Fruit fly (Drosophila melanogaster) whole organism, embryonic: ENCODE data around the gene Gr36b.

Experiments used
- Abd-B ChIP-seq: fragments of 200-800 bp; sonication (Bioruptor generic); optimal IDR thresholded peaks from 2 replicates; lab custom pipeline; 2018; ENCODE audit warnings: missing biosample characterization, mild to moderate bottlenecking, missing genetic modification characterization, moderate library complexity
- Adf1 ChIP-seq: fragments of 200-800 bp; sonication (Bioruptor generic); IDR thresholded peaks from 2 replicates; pipeline ENCODE4 v1.3.6; 2022; ENCODE audit warnings: missing biosample characterization, missing genetic modification characterization
- Antp ChIP-seq: fragments of 200-800 bp; sonication (Bioruptor generic); optimal IDR thresholded peaks from 3 replicates; lab custom pipeline; 2016; ENCODE audit warnings: missing biosample characterization, missing genetic modification characterization
- BtbVII ChIP-seq: fragments of 200-800 bp; sonication (Bioruptor generic); optimal IDR thresholded peaks from 3 replicates; lab custom pipeline; 2017; ENCODE audit warnings: missing biosample characterization, mild to moderate bottlenecking, missing genetic modification characterization
- CG11398 ChIP-seq: fragments of 200-800 bp; sonication (Bioruptor generic); optimal IDR thresholded peaks from 2 replicates; lab custom pipeline; 2016; ENCODE audit warnings: missing biosample characterization, missing genetic modification characterization
- CG11504 ChIP-seq: fragments of 200-800 bp; sonication (Bioruptor generic); optimal IDR thresholded peaks from 3 replicates; lab custom pipeline; 2019; ENCODE audit warnings: missing biosample characterization, mild to moderate bottlenecking, missing genetic modification characterization, moderate library complexity
- CG12744 ChIP-seq: fragments of 200-800 bp; sonication (Bioruptor generic); optimal IDR thresholded peaks from 2 replicates; lab custom pipeline; 2016; ENCODE audit warnings: missing biosample characterization, missing genetic modification characterization
- CG13775 ChIP-seq: fragments of 200-800 bp; sonication (Bioruptor generic); optimal IDR thresholded peaks from 3 replicates; lab custom pipeline; 2017; ENCODE audit warnings: missing biosample characterization, mild to moderate bottlenecking, missing genetic modification characterization
- CG14050 ChIP-seq: fragments of 200-800 bp; sonication (Bioruptor generic); IDR thresholded peaks from 3 replicates; pipeline ENCODE4 v1.3.6; 2022; ENCODE audit warnings: missing biosample characterization, missing genetic modification characterization
- CG2199 ChIP-seq: fragments of 200-800 bp; sonication (Bioruptor generic); IDR thresholded peaks from 3 replicates; pipeline ENCODE4 v1.3.6; 2022; ENCODE audit warnings: missing biosample characterization, missing genetic modification characterization
- CG2678 ChIP-seq: fragments of 200-800 bp; sonication (Bioruptor generic); optimal IDR thresholded peaks from 3 replicates; lab custom pipeline; 2019; ENCODE audit warnings: missing biosample characterization, mild to moderate bottlenecking, missing genetic modification characterization, moderate library complexity
- CG30403 ChIP-seq: fragments of 200-800 bp; sonication (Bioruptor generic); optimal IDR thresholded peaks from 3 replicates; lab custom pipeline; 2016; ENCODE audit warnings: missing biosample characterization, missing genetic modification characterization
- CG31441 ChIP-seq: fragments of 200-800 bp; sonication (Bioruptor generic); IDR thresholded peaks from 2 replicates; pipeline ENCODE4 v1.3.6; 2022; ENCODE audit warnings: missing biosample characterization, missing genetic modification characterization
- CG4854 ChIP-seq: fragments of 200-800 bp; sonication (Bioruptor generic); optimal IDR thresholded peaks from 2 replicates; lab custom pipeline; 2016; ENCODE audit warnings: missing biosample characterization, missing genetic modification characterization, inconsistent platforms
- CG7556 ChIP-seq: fragments of 200-800 bp; sonication (Bioruptor generic); optimal IDR thresholded peaks from 2 replicates; lab custom pipeline; 2017; ENCODE audit warnings: missing biosample characterization, mild to moderate bottlenecking, missing genetic modification characterization
- CG7786 ChIP-seq: fragments of 200-800 bp; sonication (Bioruptor generic); optimal IDR thresholded peaks from 2 replicates; lab custom pipeline; 2016; ENCODE audit warnings: missing biosample characterization, missing genetic modification characterization
- CG7839 ChIP-seq: fragments of 200-800 bp; sonication (Bioruptor generic); optimal IDR thresholded peaks from 3 replicates; lab custom pipeline; 2018; ENCODE audit warnings: missing biosample characterization, mild to moderate bottlenecking, missing genetic modification characterization, moderate library complexity
- CG9437 ChIP-seq: fragments of 200-800 bp; sonication (Bioruptor generic); optimal IDR thresholded peaks from 2 replicates; lab custom pipeline; 2018; ENCODE audit warnings: missing biosample characterization, mild to moderate bottlenecking, missing genetic modification characterization
- CG9817 ChIP-seq: fragments of 200-800 bp; sonication (Bioruptor generic); optimal IDR thresholded peaks from 2 replicates; lab custom pipeline; 2018; ENCODE audit warnings: missing biosample characterization, mild to moderate bottlenecking, missing genetic modification characterization, moderate library complexity
- Chrac-16 ChIP-seq: fragments of 200-800 bp; sonication (Bioruptor generic); optimal IDR thresholded peaks from 3 replicates; lab custom pipeline; 2016; ENCODE audit warnings: missing biosample characterization, missing genetic modification characterization
- D19A ChIP-seq: fragments of 200-800 bp; optimal IDR thresholded peaks from 3 replicates; lab custom pipeline; 2019; ENCODE audit warnings: missing biosample characterization, mild to moderate bottlenecking, missing genetic modification characterization, moderate library complexity
- Dad ChIP-seq: fragments of 200-800 bp; sonication (Bioruptor generic); optimal IDR thresholded peaks from 3 replicates; lab custom pipeline; 2016; ENCODE audit warnings: missing biosample characterization, missing genetic modification characterization
- Dbx ChIP-seq: fragments of 200-800 bp; sonication (Bioruptor generic); IDR thresholded peaks from 3 replicates; pipeline ENCODE4 v1.3.6; 2022; ENCODE audit warnings: missing biosample characterization, missing genetic modification characterization
- Gug ChIP-seq: fragments of 200-800 bp; sonication (Bioruptor generic); IDR thresholded peaks from 4 replicates; pipeline ENCODE4 v1.3.6; 2022; ENCODE audit warnings: missing biosample characterization, missing genetic modification characterization
- HLH3B ChIP-seq: fragments of 200-800 bp; sonication (Bioruptor generic); IDR thresholded peaks from 2 replicates; pipeline ENCODE4 v1.3.6; 2022; ENCODE audit warnings: missing biosample characterization, missing genetic modification characterization
- Meics ChIP-seq: fragments of 200-800 bp; sonication (Bioruptor generic); optimal IDR thresholded peaks from 2 replicates; lab custom pipeline; 2017; ENCODE audit warnings: missing biosample characterization, mild to moderate bottlenecking, missing genetic modification characterization
- PHDP ChIP-seq: fragments of 200-800 bp; sonication (Bioruptor generic); optimal IDR thresholded peaks from 3 replicates; lab custom pipeline; 2018; ENCODE audit warnings: missing biosample characterization, mild to moderate bottlenecking, missing genetic modification characterization, moderate library complexity
- Side ChIP-seq: fragments of 200-800 bp; sonication (Bioruptor generic); optimal IDR thresholded peaks from 2 replicates; lab custom pipeline; 2016; ENCODE audit warnings: missing biosample characterization, missing genetic modification characterization
- Sox102F ChIP-seq: fragments of 200-800 bp; sonication (Bioruptor generic); optimal IDR thresholded peaks from 2 replicates; lab custom pipeline; 2018; ENCODE audit warnings: missing biosample characterization, mild to moderate bottlenecking, missing genetic modification characterization, moderate library complexity
- Spps ChIP-seq: fragments of 200-800 bp; sonication (Bioruptor generic); optimal IDR thresholded peaks from 2 replicates; lab custom pipeline; 2018; ENCODE audit warnings: missing biosample characterization, mild to moderate bottlenecking, missing genetic modification characterization
- Xrp1 ChIP-seq: fragments of 200-800 bp; sonication (Bioruptor generic); IDR thresholded peaks from 2 replicates; pipeline ENCODE4 v1.3.6; 2022; ENCODE audit warnings: missing biosample characterization, missing genetic modification characterization
- btn ChIP-seq: fragments of 200-800 bp; sonication (Bioruptor generic); optimal IDR thresholded peaks from 2 replicates; lab custom pipeline; 2016; ENCODE audit warnings: missing biosample characterization, missing genetic modification characterization
- cad ChIP-seq: fragments of >200 bp; optimal IDR thresholded peaks from 2 replicates; lab custom pipeline; 2017; ENCODE audit warnings: missing biosample characterization, missing genetic modification characterization
- dpn ChIP-seq, 2 experiments: fragments of 200-800 bp; sonication (Bioruptor generic); optimal IDR thresholded peaks; 3 replicates each; lab custom pipeline; 2016; ENCODE audit warnings: missing biosample characterization in 2 of 2, missing genetic modification characterization in 2 of 2
- ems ChIP-seq: fragments of 200-800 bp; sonication (Bioruptor generic); optimal IDR thresholded peaks from 3 replicates; lab custom pipeline; 2016; ENCODE audit warnings: missing biosample characterization, missing genetic modification characterization
- gce ChIP-seq: fragments of 200-800 bp; sonication (Bioruptor generic); IDR thresholded peaks from 3 replicates; pipeline ENCODE4 v1.3.6; 2022; ENCODE audit warnings: missing biosample characterization, missing genetic modification characterization
- gem ChIP-seq: fragments of 200-800 bp; sonication (Bioruptor generic); optimal IDR thresholded peaks from 2 replicates; lab custom pipeline; 2019; ENCODE audit warnings: missing biosample characterization, mild to moderate bottlenecking, missing genetic modification characterization, moderate library complexity
- grau ChIP-seq: fragments of 200-800 bp; optimal IDR thresholded peaks from 3 replicates; lab custom pipeline; 2019; ENCODE audit warnings: missing biosample characterization, mild to moderate bottlenecking, missing genetic modification characterization, moderate library complexity
- ind ChIP-seq: fragments of 200-800 bp; sonication (Bioruptor generic); optimal IDR thresholded peaks from 3 replicates; lab custom pipeline; 2016; ENCODE audit warnings: missing biosample characterization, missing genetic modification characterization
- inv ChIP-seq: fragments of 200-800 bp; sonication (Bioruptor generic); IDR thresholded peaks from 2 replicates; pipeline ENCODE4 v1.3.6; 2022; ENCODE audit warnings: missing biosample characterization, missing genetic modification characterization; ENCODE audit not compliant: partially characterized antibody
- lab ChIP-seq: fragments of 200-800 bp; sonication (Bioruptor generic); optimal IDR thresholded peaks from 3 replicates; lab custom pipeline; 2017; ENCODE audit warnings: missing biosample characterization, missing genetic modification characterization, mild to moderate bottlenecking, moderate library complexity, missing genetic modification reagents
- lmd ChIP-seq: fragments of 200-800 bp; sonication (Bioruptor generic); IDR thresholded peaks from 2 replicates; pipeline ENCODE4 v1.3.6; 2022; ENCODE audit warnings: missing biosample characterization, missing genetic modification characterization
- pan ChIP-seq, 4 experiments: fragments of >200 bp in 3 of 4; fragments of 200-800 bp in 1 of 4; sonication (Bioruptor generic) in 1 of 4; optimal IDR thresholded peaks in 3 of 4; IDR thresholded peaks in 1 of 4; 2 replicates each; pipeline versions ENCODE4 v1.3.6 to Lab custom; 2017 to 2022; ENCODE audit warnings: missing biosample characterization in 2 of 4, missing genetic modification characterization in 2 of 4, mixed read lengths in 1 of 4
- phol ChIP-seq: fragments of 200-800 bp; sonication (Bioruptor generic); optimal IDR thresholded peaks from 3 replicates; lab custom pipeline; 2018; ENCODE audit warnings: missing biosample characterization, mild to moderate bottlenecking, missing genetic modification characterization, moderate library complexity
- prd ChIP-seq, 3 experiments: fragments of >200 bp in 2 of 3; fragments of 200-800 bp in 1 of 3; sonication (Bioruptor generic) in 1 of 3; optimal IDR thresholded peaks in 2 of 3; IDR thresholded peaks in 1 of 3; 2 replicates in 2 of 3; 3 replicates in 1 of 3; pipeline versions ENCODE4 v1.3.6 to Lab custom; 2017 to 2022; ENCODE audit warnings: missing biosample characterization in 1 of 3, missing genetic modification characterization in 1 of 3
- scrt ChIP-seq: fragments of 200-800 bp; sonication (Bioruptor generic); optimal IDR thresholded peaks from 2 replicates; lab custom pipeline; 2018; ENCODE audit warnings: missing biosample characterization, mild to moderate bottlenecking, missing genetic modification characterization, moderate library complexity
- slbo ChIP-seq: fragments of 200-800 bp; sonication (Bioruptor generic); IDR thresholded peaks from 2 replicates; pipeline ENCODE4 v1.3.6; 2022; ENCODE audit warnings: missing biosample characterization, missing genetic modification characterization
- twi ChIP-seq: fragments of 200-800 bp; optimal IDR thresholded peaks from 2 replicates; lab custom pipeline; 2019; ENCODE audit warnings: missing biosample characterization, mild to moderate bottlenecking, missing genetic modification characterization, moderate library complexity
- unpg ChIP-seq: fragments of 200-800 bp; sonication (Bioruptor generic); optimal IDR thresholded peaks from 3 replicates; lab custom pipeline; 2018; ENCODE audit warnings: missing biosample characterization, mild to moderate bottlenecking, missing genetic modification characterization, moderate library complexity

The Gr36b gene

DNA sequence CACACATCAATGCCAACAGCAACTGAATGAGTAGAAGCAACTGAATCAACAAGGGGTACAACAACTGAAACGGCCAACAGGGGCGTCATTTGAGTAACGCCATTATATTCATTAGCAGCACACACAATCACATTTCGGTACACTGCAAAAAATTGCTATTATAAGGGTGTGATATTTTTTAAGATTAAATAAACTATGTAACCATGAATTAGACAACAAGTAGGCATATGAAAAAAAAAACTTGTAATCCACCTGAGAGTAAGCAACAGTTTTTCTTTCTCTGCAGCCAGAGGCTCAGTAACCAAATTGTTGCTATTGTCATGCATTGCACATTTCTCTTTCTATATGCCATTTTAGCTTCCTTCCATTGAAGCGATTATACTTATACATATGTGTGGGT lies 25.3 kb downstream of the Gr36b start (continued):
- TF ChIP-seq BtbVII (GFP tag; lab: Kevin White, UChicago) (peak; percentile 22), Dbx (GFP tag; lab: Robert Waterston, UW) (no peak), CG9817 (tag; lab: Kevin White, UChicago) (peak; percentile 10), Dad (GFP tag; lab: Kevin White, UChicago) (no peak), unpg (GFP tag; lab: Kevin White, UChicago) (peak; percentile 26), dpn (GFP tag; optimal IDR thresholded peaks at IDR 0.05; lab: Kevin White, UChicago) (peak in 1 of 2 experiments; percentile 23), ind (GFP tag; lab: Kevin White, UChicago) (peak; percentile 11), Side (GFP tag; lab: Kevin White, UChicago) (peak; percentile 9), CG2199 (GFP tag; lab: Robert Waterston, UW) (0 out of 3 replicates have a peak, but pooled peaks have one; percentile 52), CG12744 (GFP tag; lab: Kevin White, UChicago) (no peak), CG11398 (GFP tag; lab: Kevin White, UChicago) (peak; percentile 26), cad (GFP tag; lab: Kevin White, UChicago) (no peak), Chrac-16 (peak; percentile 22), Spps (tag; lab: Kevin White, UChicago) (no peak), Xrp1 (peak; percentile 44; the same call in 1 of the 2 replicates), Antp (peak; percentile 8), scrt (peak; percentile 50), Sox102F (GFP tag; lab: Kevin White, UChicago) (peak; percentile 30), Gug (GFP tag; lab: Robert Waterston, UW) (0 out of 4 replicates have a peak, but pooled peaks have one; percentile 24), prd (optimal IDR thresholded peaks at IDR 0.05; lab: Kevin White, UChicago) (no peak), prd (GFP tag; IDR thresholded peaks at IDR 0.05; lab: Robert Waterston, UW) (peak; percentile 54; the same call in 2 of the 3 replicates), CG4854 (GFP tag; lab: Kevin White, UChicago) (peak; percentile 5), CG7839 (tag; lab: Kevin White, UChicago) (peak; percentile 39), Meics (peak; percentile 31), twi (tag; lab: Kevin White, UChicago) (no peak), CG31441 (GFP tag; lab: Robert Waterston, UW) (0 out of 2 replicates have a peak, but pooled peaks have one; percentile 23), gce (GFP tag; lab: Robert Waterston, UW) (no peak), CG2678 (tag; lab: Kevin White, UChicago) (peak; percentile 55), btn (no peak), CG14050 (GFP tag; lab: Robert Waterston, UW) (no peak), Abd-B (GFP tag; lab: Kevin White, UChicago) (peak; percentile 14), CG7786 (GFP tag; lab: Kevin White, UChicago) (peak; percentile 6), ems (GFP tag; lab: Kevin White, UChicago) (no peak), slbo (GFP tag; lab: Robert Waterston, UW) (peak; percentile 40; the same call in 1 of the 2 replicates), gem (tag; lab: Kevin White, UChicago) (peak; percentile 55), grau (tag; lab: Kevin White, UChicago) (peak; percentile 13), CG13775 (GFP tag; lab: Kevin White, UChicago) (peak; percentile 18), CG9437 (GFP tag; lab: Kevin White, UChicago) (no peak), CG30403 (peak; percentile 0), CG11504 (peak; percentile 47), PHDP (tag; lab: Kevin White, UChicago) (peak; percentile 12), inv (no peak), phol (tag; lab: Kevin White, UChicago) (peak; percentile 6), pan (optimal IDR thresholded peaks at IDR 0.05; lab: Kevin White, UChicago) (no peak), pan (GFP tag; optimal IDR thresholded peaks at IDR 0.05 in 1 of 2, IDR thresholded peaks at IDR 0.05 in 1 of 2) (peak in 1 of 2 experiments; percentile 39), D19A (tag; lab: Kevin White, UChicago) (peak; percentile 4), lmd (GFP tag; lab: Robert Waterston, UW) (peak; percentile 39), lab (GFP tag; lab: Kevin White, UChicago) (peak; percentile 59), Adf1 (GFP tag; lab: Robert Waterston, UW) (no peak), HLH3B (GFP tag; lab: Robert Waterston, UW) (peak; percentile 31; the same call in 1 of the 2 replicates), CG7556 (GFP tag; lab: Kevin White, UChicago) (peak; percentile 13)
